Worm (Caenorhabditis elegans) whole organism, mixed stage, embryonic: Measurements from ENCODE around the gene gpx-4.

ENCODE experiments used
- drap-1 ChIP-seq: fragments of 200-800 bp; sonication (Bioruptor generic); optimal IDR thresholded peaks from 3 replicates; lab custom pipeline; 2018; ENCODE audit warnings: mild to moderate bottlenecking, missing genetic modification characterization, missing compliant biosample characterization
- nhr-12 ChIP-seq: fragments of 150-350 bp; optimal IDR thresholded peaks from 2 replicates; lab custom pipeline; 2014; ENCODE audit warnings: missing biosample characterization, missing genetic modification characterization

Gene gpx-4

ce11 chrIV:2628171-2628570, 46.6 kb downstream of the gpx-4 start, which contains the start of gene ngn-1:
TSS of gene ngn-1 (minus strand) at chrIV:2628271.
- TF ChIP-seq nhr-12 (tag; lab: Kevin White, UChicago) (no peak), drap-1 (GFP tag; lab: Kevin White, UChicago) (no peak)
